Worm (Caenorhabditis elegans): ENCODE results near the gene F35F11.2.

DNA sequence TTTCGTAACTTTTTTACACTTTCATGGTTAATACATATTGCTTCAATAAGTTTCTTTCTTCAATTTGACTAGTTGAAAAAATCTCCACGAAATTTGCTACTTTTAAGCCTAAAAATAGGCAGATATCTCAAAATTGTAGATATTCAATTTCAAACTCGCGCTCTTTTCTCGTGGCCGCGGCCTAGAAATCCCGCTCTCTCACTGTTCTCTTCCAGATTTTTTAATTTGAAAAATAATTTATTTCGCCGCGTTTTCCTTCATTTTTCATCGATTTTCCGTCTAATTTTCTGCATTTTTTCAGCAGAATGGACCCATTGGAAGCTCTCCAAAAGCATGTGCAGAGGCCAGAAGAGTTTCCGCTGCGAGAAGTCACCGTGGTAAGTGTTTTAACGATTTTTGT is 2.2 kb downstream of the F35F11.2 start, which contains the start of gene cdc-73:
- TF ChIP-seq skn-1 (tag; optimal IDR thresholded peaks at IDR 0.05): no peak
- TF ChIP-seq mdl-1 (tag; optimal IDR thresholded peaks at IDR 0.05): no peak
- TF ChIP-seq blmp-1 (tag; optimal IDR thresholded peaks at IDR 0.05; ENCODE audit: insufficient read depth): no peak
- no peak for TF ChIP-seq unc-62 (GFP tag; optimal IDR thresholded peaks at IDR 0.05)
- TF ChIP-seq fos-1 (tag; optimal IDR thresholded peaks at IDR 0.05): no peak
- no peak for TF ChIP-seq ztf-11 (tag; optimal IDR thresholded peaks at IDR 0.05)
- TF ChIP-seq ama-1 (optimal IDR thresholded peaks at IDR 0.05): no peak
